Fruit fly (Drosophila melanogaster): Measurements from ENCODE around the gene CG42540.

DNA sequence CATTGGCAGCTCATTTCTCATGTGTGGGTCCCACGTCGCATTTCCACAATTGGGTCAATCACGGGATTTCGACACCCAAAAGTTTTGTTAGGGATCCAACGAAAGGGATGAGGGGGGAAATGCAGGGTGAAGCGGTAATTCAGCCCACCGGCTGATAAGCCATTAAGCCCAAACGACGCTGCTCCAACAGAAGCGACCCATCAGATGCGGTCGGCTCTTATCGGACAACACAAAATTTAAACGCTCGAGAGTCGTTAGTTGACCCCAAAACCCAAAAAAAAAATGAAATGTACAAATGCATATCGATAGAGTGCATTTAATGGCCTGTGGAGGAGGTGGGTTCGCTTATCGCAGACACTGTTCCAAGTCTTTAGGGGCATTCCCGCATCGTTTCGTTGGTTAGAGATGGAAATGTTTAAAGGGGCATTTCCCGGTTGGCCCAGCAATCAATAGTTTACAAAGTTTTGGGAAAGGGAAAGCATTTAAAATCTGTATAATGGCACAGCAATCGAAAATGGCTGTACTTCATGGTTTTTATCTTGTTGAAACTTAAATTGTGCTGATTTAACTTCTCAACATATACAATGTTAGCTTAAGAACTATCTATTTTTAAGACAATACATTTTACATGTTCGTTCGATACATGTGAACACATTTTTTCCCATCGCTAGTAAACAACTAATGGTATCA lies 51.0 kb downstream of the CG42540 start:
- no peak for TF ChIP-seq CG8478 (optimal IDR thresholded peaks at IDR 0.05)
- no peak for TF ChIP-seq psq (optimal IDR thresholded peaks at IDR 0.05)

Measured in whole organism.